Fruit fly (Drosophila melanogaster): ENCODE results near the gene cas.

Gene cas

DNA sequence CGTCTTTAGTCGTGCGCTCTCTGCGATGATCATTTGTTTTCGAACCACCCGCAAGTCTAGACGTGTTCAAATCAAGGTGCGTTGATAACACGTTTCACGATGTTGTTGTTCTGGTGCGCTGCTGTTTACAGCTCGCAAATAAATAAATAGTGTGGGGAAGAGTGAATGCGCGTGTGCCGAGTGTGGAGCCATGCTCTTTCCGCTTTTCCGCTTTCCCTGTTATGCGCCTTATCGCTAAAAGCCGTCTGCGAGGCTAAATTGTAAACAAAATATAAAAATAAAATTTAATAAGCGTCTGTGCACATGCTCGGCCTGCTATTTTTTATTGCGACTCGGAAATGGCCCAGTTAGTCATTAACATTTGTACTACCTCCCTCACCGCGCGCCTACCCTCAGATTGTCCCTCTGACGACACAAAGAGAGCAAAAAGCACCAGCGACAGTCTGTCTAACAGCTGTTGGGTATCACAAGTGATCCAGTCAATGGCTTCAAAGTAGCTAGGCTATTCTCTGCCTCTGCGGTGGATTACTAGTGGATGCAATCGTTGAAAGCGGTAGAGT, 43.9 kb downstream of the cas start (continued):
- TF ChIP-seq dmrt11E (tag; optimal IDR thresholded peaks at IDR 0.05) (peak; percentile 50), CG15479 (GFP tag; optimal IDR thresholded peaks at IDR 0.05) (no peak), CG12104 (GFP tag; optimal IDR thresholded peaks at IDR 0.05) (peak; percentile 76), Optix (GFP tag; IDR thresholded peaks at IDR 0.05) (peak; percentile 46; the same call in 1 of the 3 replicates), D (optimal IDR thresholded peaks at IDR 0.05) (no peak), D (GFP tag; optimal IDR thresholded peaks at IDR 0.05) (peak; percentile 74), crp (GFP tag; optimal IDR thresholded peaks at IDR 0.05) (peak in 1 of 2 experiments; percentile 52), CG4820 (GFP tag; optimal IDR thresholded peaks at IDR 0.05) (peak; percentile 22), Atf3 (GFP tag; optimal IDR thresholded peaks at IDR 0.05) (peak; percentile 54), NFAT (GFP tag; IDR thresholded peaks at IDR 0.05) (no peak), CG14441 (GFP tag; IDR thresholded peaks at IDR 0.05) (0 out of 2 replicates have a peak, but pooled peaks have one; percentile 38), sd (tag; optimal IDR thresholded peaks at IDR 0.05) (no peak), CG11695 (GFP tag; IDR thresholded peaks at IDR 0.05) (peak; percentile 68), Nf-YB (GFP tag; optimal IDR thresholded peaks at IDR 0.05) (peak; percentile 73), stwl (tag; optimal IDR thresholded peaks at IDR 0.05) (no peak), CG3065 (GFP tag; optimal IDR thresholded peaks at IDR 0.05) (peak; percentile 55), gce (GFP tag; IDR thresholded peaks at IDR 0.05) (peak; percentile 74; the same call in 2 of the 3 replicates), Dad (GFP tag; optimal IDR thresholded peaks at IDR 0.05) (peak; percentile 54)

dm6 chr3R:5671795-5672657, 44.6 kb downstream of the cas start:
- TF ChIP-seq CG12155 (GFP tag; optimal IDR thresholded peaks at IDR 0.05) (no peak), eve (GFP tag; optimal IDR thresholded peaks at IDR 0.05) (no peak), Hr51 (GFP tag; optimal IDR thresholded peaks at IDR 0.05) (no peak), HLH54F (GFP tag; optimal IDR thresholded peaks at IDR 0.05) (no peak), pum (GFP tag; optimal IDR thresholded peaks at IDR 0.05) (no peak), MTF-1 (GFP tag; optimal IDR thresholded peaks at IDR 0.05; ENCODE audit: borderline replicate concordance) (no peak), CoRest (tag; optimal IDR thresholded peaks at IDR 0.05) (no peak), HLH3B (GFP tag; IDR thresholded peaks at IDR 0.05) (no peak), hbn (GFP tag; IDR thresholded peaks at IDR 0.05; ENCODE audit: partially characterized antibody) (0 out of 2 replicates have a peak, but pooled peaks have one; percentile 24), CG18619 (GFP tag; optimal IDR thresholded peaks at IDR 0.05) (no peak), ERR (GFP tag; optimal IDR thresholded peaks at IDR 0.05) (no peak), Chrac-16 (GFP tag; optimal IDR thresholded peaks at IDR 0.05) (no peak), dm (GFP tag; optimal IDR thresholded peaks at IDR 0.05) (no peak), ftz-f1 (GFP tag; optimal IDR thresholded peaks at IDR 0.05) (no peak), tap (tag; optimal IDR thresholded peaks at IDR 0.05) (no peak), CG32532 (GFP tag; IDR thresholded peaks at IDR 0.05) (no peak), nerfin-1 (tag; optimal IDR thresholded peaks at IDR 0.05) (peak; percentile 5), CG15696 (tag; optimal IDR thresholded peaks at IDR 0.05) (no peak), CG10274 (GFP tag; optimal IDR thresholded peaks at IDR 0.05) (no peak), CG34422 (GFP tag; IDR thresholded peaks at IDR 0.05) (no peak), Doc3 (GFP tag; IDR thresholded peaks at IDR 0.05; ENCODE audit: partially characterized antibody) (no peak), Ravus (GFP tag; IDR thresholded peaks at IDR 0.05) (no peak), CG9932 (GFP tag; IDR thresholded peaks at IDR 0.05) (no peak), CG31365 (tag; optimal IDR thresholded peaks at IDR 0.05) (no peak), zen2 (GFP tag; IDR thresholded peaks at IDR 0.05; ENCODE audit: partially characterized antibody) (no peak), sens-2 (GFP tag; IDR thresholded peaks at IDR 0.05) (0 out of 2 replicates have a peak, but pooled peaks have one; percentile 9), ac (GFP tag; optimal IDR thresholded peaks at IDR 0.05) (no peak), insv (GFP tag; optimal IDR thresholded peaks at IDR 0.05) (no peak), trh (GFP tag; optimal IDR thresholded peaks at IDR 0.05) (no peak), zen (tag; optimal IDR thresholded peaks at IDR 0.05) (peak; percentile 76)

Measured in whole organism, embryonic.